Fruit fly (Drosophila melanogaster): ENCODE results near the gene CG32727.

DNA sequence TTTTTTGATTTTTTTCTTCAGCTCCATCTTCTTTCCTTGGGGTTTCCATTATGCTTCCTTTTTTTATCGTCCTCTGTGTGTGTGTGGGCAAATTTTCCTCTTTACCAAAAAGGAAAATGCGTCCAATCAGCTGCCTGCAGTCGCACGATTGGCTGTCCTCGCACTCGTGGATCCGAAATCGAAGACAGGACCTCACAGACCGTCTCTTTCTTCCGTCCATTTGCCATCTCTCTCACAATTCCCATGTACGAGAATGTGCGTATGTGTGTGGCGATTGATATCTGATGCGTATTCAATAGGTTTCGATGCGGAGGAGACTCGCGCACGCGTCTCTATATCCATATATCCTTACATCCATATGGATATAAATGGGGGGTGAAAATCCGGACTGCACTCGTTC lies 38.6 kb upstream of the CG32727 start:
- TF ChIP-seq CG7045 (GFP tag; optimal IDR thresholded peaks at IDR 0.05) (no peak), CG11617 (GFP tag; optimal IDR thresholded peaks at IDR 0.05) (no peak), CG33017 (tag; optimal IDR thresholded peaks at IDR 0.05) (no peak), cnc (optimal IDR thresholded peaks at IDR 0.05) (no peak), tj (GFP tag; optimal IDR thresholded peaks at IDR 0.05) (no peak)
